Worm (Caenorhabditis elegans) whole organism, L4/young adult: Measurements from ENCODE around the gene dmsr-4.

ENCODE experiments used
- dao-5 ChIP-seq: sonication (generic microtip); optimal IDR thresholded peaks from 2 replicates; lab custom pipeline; 2016; ENCODE audit warnings: missing genotype, missing genetic modification characterization, moderate library complexity, missing compliant biosample characterization
- him-1 ChIP-seq: sonication (generic microtip); optimal IDR thresholded peaks from 2 replicates; lab custom pipeline; 2016; ENCODE audit warnings: missing genotype, missing genetic modification reagents, missing genetic modification characterization, missing compliant biosample characterization

ce11 chrII:334828-335227 lies 22.0 kb downstream of the dmsr-4 start:
- TF ChIP-seq him-1 (tag; lab: Kevin White, UChicago): no peak
- no peak for TF ChIP-seq dao-5 (tag; lab: Kevin White, UChicago)
